Worm (Caenorhabditis elegans) whole organism, L4/young adult: ENCODE measurements around the gene T06E6.10.

ENCODE experiments used
- dao-5 ChIP-seq: sonication (generic microtip); optimal IDR thresholded peaks from 2 replicates; lab custom pipeline; 2016; ENCODE audit warnings: missing genotype, missing genetic modification characterization, moderate library complexity, missing compliant biosample characterization
- him-1 ChIP-seq: sonication (generic microtip); optimal IDR thresholded peaks from 2 replicates; lab custom pipeline; 2016; ENCODE audit warnings: missing genotype, missing genetic modification reagents, missing genetic modification characterization, missing compliant biosample characterization

- TF ChIP-seq him-1 (no peak), dao-5 (no peak)
Measured at ce11 chrV:15466017-15466416, 48.1 kb downstream of the T06E6.10 start.
